Worm (Caenorhabditis elegans): ENCODE results near the gene somi-1.

Gene somi-1

ce11 chrV:13356210-13356609, 35.0 kb downstream of the somi-1 start:
- TF ChIP-seq unc-62 (GFP tag; optimal IDR thresholded peaks at IDR 0.05), result no peak

- TF ChIP-seq unc-62 (GFP tag; optimal IDR thresholded peaks at IDR 0.05), result no peak
These were observed 38.8 kb downstream of the somi-1 start for ce11 chrV:13352415-13352814.

ce11 chrV:13351773-13352172, 39.4 kb downstream of the somi-1 start:
- TF ChIP-seq unc-62 (GFP tag; optimal IDR thresholded peaks at IDR 0.05), result no peak

- no peak for TF ChIP-seq unc-62 (GFP tag; optimal IDR thresholded peaks at IDR 0.05)
These were observed 40.9 kb downstream of the somi-1 start for ce11 chrV:13350302-13350701.

- TF ChIP-seq unc-62 (GFP tag; optimal IDR thresholded peaks at IDR 0.05), result no peak
These were observed 45.3 kb downstream of the somi-1 start, which contains the start of gene twk-43 for ce11 chrV:13345867-13346328. Gene twk-43, plus strand, starts transcription at chrV:13346278.

- TF ChIP-seq unc-62 (GFP tag; optimal IDR thresholded peaks at IDR 0.05), result no peak
These were observed 49.0 kb downstream of the somi-1 start for ce11 chrV:13342235-13342634.

ce11 chrV:13339633-13340290, 51.4 kb downstream of the somi-1 start, which contains the start of the genes str-4 and lgc-48:
Gene str-4, minus strand, starts transcription at chrV:13339733.
Gene lgc-48, plus strand, starts transcription at chrV:13340240.
- TF ChIP-seq unc-62 (GFP tag; optimal IDR thresholded peaks at IDR 0.05), result no peak

ce11 chrV:13338037-13338436, 53.2 kb downstream of the somi-1 start:
- no peak for TF ChIP-seq unc-62 (GFP tag; optimal IDR thresholded peaks at IDR 0.05)
